Fruit fly (Drosophila melanogaster) whole organism: ENCODE measurements around the gene Dhrs4.

ENCODE experiments used
- CG8478 ChIP-seq: fragments of >200 bp; optimal IDR thresholded peaks from 2 replicates; lab custom pipeline; 2018; ENCODE audit warnings: inconsistent platforms
- Dll ChIP-seq: fragments of >200 bp; optimal IDR thresholded peaks from 2 replicates; lab custom pipeline; 2017
- pan ChIP-seq: fragments of >200 bp; optimal IDR thresholded peaks from 2 replicates; lab custom pipeline; 2017
- psq ChIP-seq: fragments of >200 bp; optimal IDR thresholded peaks from 2 replicates; lab custom pipeline; 2017
- usp ChIP-seq: fragments of >200 bp; optimal IDR thresholded peaks from 2 replicates; lab custom pipeline; 2017; ENCODE audit warnings: missing biosample characterization, missing genetic modification characterization, mixed read lengths

DNA sequence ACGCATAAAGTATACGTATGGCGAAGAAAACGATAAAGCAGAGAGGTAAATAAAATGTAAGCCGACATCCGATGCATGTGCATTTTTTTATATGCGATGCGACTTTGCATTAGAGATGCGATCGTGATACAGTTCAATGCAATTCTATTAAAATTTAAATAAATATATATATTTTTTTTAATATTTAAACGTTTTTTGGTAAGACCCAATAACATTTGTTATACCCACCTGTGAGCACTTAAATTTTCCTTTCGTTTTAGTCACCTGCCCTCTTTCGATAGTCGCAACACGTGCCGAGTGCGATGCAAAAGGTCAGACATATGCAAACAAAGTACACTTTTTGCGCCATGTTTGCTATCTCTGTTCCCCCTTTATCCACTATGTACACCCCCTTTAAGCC lies 13.2 kb downstream of the Dhrs4 start:
- TF ChIP-seq usp (no peak), Dll (lab: Kevin White, UChicago) (no peak), psq (lab: Kevin White, UChicago) (no peak), pan (lab: Kevin White, UChicago) (no peak), CG8478 (lab: Kevin White, UChicago) (no peak)
